Fruit fly (Drosophila melanogaster) Kc167 (cell line): ENCODE measurements around the gene CG1309.

Experiments
- Sin3A ChIP-seq: fragments of >200 bp; optimal IDR thresholded peaks from 2 replicates; lab custom pipeline; 2018; ENCODE audit warnings: missing external identifiers
- h ChIP-seq: fragments of >200 bp; optimal IDR thresholded peaks from 3 replicates; lab custom pipeline; 2018; ENCODE audit warnings: missing external identifiers
- psq ChIP-seq: fragments of >200 bp; optimal IDR thresholded peaks from 2 replicates; lab custom pipeline; 2017; ENCODE audit warnings: missing external identifiers

dm6 chr3L:4221226-4221770, 37.9 kb upstream of the CG1309 start:
- TF ChIP-seq h (lab: Kevin White, UChicago) (no peak), Sin3A (no peak), psq (lab: Kevin White, UChicago) (no peak)
